Fruit fly (Drosophila melanogaster) whole organism, adult: ENCODE measurements around the gene CG32236.

Experiments
- CG11617 ChIP-seq: fragments of 200-800 bp; sonication (Bioruptor generic); optimal IDR thresholded peaks from 2 replicates; lab custom pipeline; 2017; ENCODE audit warnings: mild to moderate bottlenecking, missing biosample characterization, missing genetic modification reagents, missing genetic modification characterization
- CG12768 ChIP-seq: fragments of 200-800 bp; sonication (Bioruptor generic); optimal IDR thresholded peaks from 2 replicates; lab custom pipeline; 2017; ENCODE audit warnings: missing biosample characterization, missing genetic modification characterization, mild to moderate bottlenecking, moderate library complexity, missing genetic modification reagents
- CG14711 ChIP-seq: fragments of 200-800 bp; sonication (Bioruptor generic); optimal IDR thresholded peaks from 2 replicates; lab custom pipeline; 2018; ENCODE audit warnings: missing biosample characterization, mild to moderate bottlenecking, missing genetic modification characterization, moderate library complexity
- CG1620 ChIP-seq: fragments of 200-800 bp; sonication (Bioruptor generic); optimal IDR thresholded peaks from 2 replicates; lab custom pipeline; 2016; ENCODE audit warnings: missing biosample characterization, missing genetic modification characterization
- CG33017 ChIP-seq: fragments of 200-800 bp; sonication (Bioruptor generic); optimal IDR thresholded peaks from 2 replicates; lab custom pipeline; 2018; ENCODE audit warnings: missing biosample characterization, mild to moderate bottlenecking, missing genetic modification characterization, moderate library complexity
- CG5204 ChIP-seq: fragments of 200-800 bp; sonication (Bioruptor generic); optimal IDR thresholded peaks from 2 replicates; lab custom pipeline; 2016; ENCODE audit warnings: missing biosample characterization, missing genetic modification characterization
- CG7045 ChIP-seq: fragments of 200-800 bp; sonication (Bioruptor generic); optimal IDR thresholded peaks from 2 replicates; lab custom pipeline; 2017; ENCODE audit warnings: missing biosample characterization, mild to moderate bottlenecking, missing genetic modification characterization
- CG7101 ChIP-seq: fragments of 200-800 bp; sonication (Bioruptor generic); optimal IDR thresholded peaks from 2 replicates; lab custom pipeline; 2018; ENCODE audit warnings: missing biosample characterization, mild to moderate bottlenecking, missing genetic modification characterization, moderate library complexity
- Clk ChIP-seq: fragments of 200-800 bp; sonication (Bioruptor generic); optimal IDR thresholded peaks from 2 replicates; lab custom pipeline; 2017; ENCODE audit warnings: missing biosample characterization, missing genetic modification characterization
- Crg-1 ChIP-seq: fragments of 200-800 bp; sonication (Bioruptor generic); optimal IDR thresholded peaks from 2 replicates; lab custom pipeline; 2016; ENCODE audit warnings: missing biosample characterization, missing genetic modification characterization
- Hr96 ChIP-seq: fragments of 200-800 bp; sonication (Bioruptor generic); optimal IDR thresholded peaks from 2 replicates; lab custom pipeline; 2016; ENCODE audit warnings: missing biosample characterization, missing genetic modification characterization
- Mnt ChIP-seq: fragments of 200-800 bp; sonication (Bioruptor generic); optimal IDR thresholded peaks from 2 replicates; lab custom pipeline; 2016; ENCODE audit warnings: missing biosample characterization, mild to moderate bottlenecking, missing genetic modification characterization
- bab1 ChIP-seq: fragments of 200-800 bp; sonication (Bioruptor generic); optimal IDR thresholded peaks from 3 replicates; lab custom pipeline; 2019; ENCODE audit warnings: missing biosample characterization, mild to moderate bottlenecking, missing genetic modification characterization, moderate library complexity
- cic ChIP-seq: fragments of 200-800 bp; sonication (Bioruptor generic); optimal IDR thresholded peaks from 2 replicates; lab custom pipeline; 2017; ENCODE audit warnings: missing biosample characterization, mild to moderate bottlenecking, missing genetic modification characterization, moderate library complexity
- cnc ChIP-seq, 2 experiments: fragments of >200 bp; optimal IDR thresholded peaks; 2 replicates each; lab custom pipeline; 2017
- kay ChIP-seq: fragments of 200-800 bp; sonication (Bioruptor generic); peaks from one replicate; lab custom pipeline; 2016; ENCODE audit warnings: missing biosample characterization, missing genetic modification characterization, borderline replicate concordance
- ovo ChIP-seq: fragments of 200-800 bp; sonication (Bioruptor generic); optimal IDR thresholded peaks from 2 replicates; lab custom pipeline; 2016; ENCODE audit warnings: missing biosample characterization, missing genetic modification characterization
- pad ChIP-seq: fragments of 200-800 bp; sonication (Bioruptor generic); optimal IDR thresholded peaks from 3 replicates; lab custom pipeline; 2017; ENCODE audit warnings: missing biosample characterization, missing genetic modification characterization, mild to moderate bottlenecking, moderate library complexity, missing genetic modification reagents
- tj ChIP-seq: fragments of 200-800 bp; sonication (Bioruptor generic); optimal IDR thresholded peaks from 3 replicates; lab custom pipeline; 2017; ENCODE audit warnings: missing biosample characterization, mild to moderate bottlenecking, missing genetic modification characterization, moderate library complexity
- toe ChIP-seq: fragments of 200-800 bp; sonication (Bioruptor generic); optimal IDR thresholded peaks from 2 replicates; lab custom pipeline; 2016; ENCODE audit warnings: missing biosample characterization, missing genetic modification characterization

Gene CG32236

DNA sequence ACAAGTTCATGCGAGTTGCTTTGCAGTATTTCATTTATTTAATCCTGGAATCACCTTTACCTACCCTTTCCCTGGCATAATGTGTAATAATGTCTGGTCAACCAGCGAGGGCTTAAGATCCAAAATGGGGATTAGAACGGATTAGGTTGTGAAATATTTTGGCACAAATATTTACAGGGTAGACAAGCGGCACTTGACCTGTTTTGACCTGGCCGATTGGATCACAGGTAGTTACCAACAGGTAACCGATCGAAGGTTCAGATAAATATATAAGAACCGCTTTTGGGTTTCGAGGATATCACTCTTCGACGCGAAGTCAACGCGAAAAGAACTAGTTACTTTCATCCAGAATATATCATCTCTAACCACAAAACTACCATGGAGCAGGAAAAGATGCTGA, 30.1 kb upstream of the CG32236 start, which contains the start of gene CG13713:
Gene CG13713 (plus strand): TSS at position 301 of the 400 bp plus-strand sequence.
- TF ChIP-seq cic (GFP tag; lab: Kevin White, UChicago) (no peak), CG1620 (GFP tag; lab: Kevin White, UChicago) (no peak), CG14711 (tag; lab: Kevin White, UChicago) (no peak), kay (GFP tag; lab: Kevin White, UChicago) (no peak), tj (no peak), CG7045 (no peak), ovo (GFP tag; lab: Kevin White, UChicago) (no peak), pad (GFP tag; lab: Kevin White, UChicago) (no peak)

- TF ChIP-seq pad (GFP tag; lab: Kevin White, UChicago) (no peak), kay (GFP tag; lab: Kevin White, UChicago) (no peak), ovo (GFP tag; lab: Kevin White, UChicago) (no peak), Crg-1 (GFP tag; lab: Kevin White, UChicago) (no peak), cic (GFP tag; lab: Kevin White, UChicago) (no peak), CG14711 (tag; lab: Kevin White, UChicago) (no peak), CG5204 (no peak), CG33017 (no peak), CG1620 (GFP tag; lab: Kevin White, UChicago) (no peak), Clk (GFP tag; lab: Kevin White, UChicago) (no peak)
Measured at dm6 chr3L:4696380-4696779, 29.2 kb upstream of the CG32236 start.

DNA sequence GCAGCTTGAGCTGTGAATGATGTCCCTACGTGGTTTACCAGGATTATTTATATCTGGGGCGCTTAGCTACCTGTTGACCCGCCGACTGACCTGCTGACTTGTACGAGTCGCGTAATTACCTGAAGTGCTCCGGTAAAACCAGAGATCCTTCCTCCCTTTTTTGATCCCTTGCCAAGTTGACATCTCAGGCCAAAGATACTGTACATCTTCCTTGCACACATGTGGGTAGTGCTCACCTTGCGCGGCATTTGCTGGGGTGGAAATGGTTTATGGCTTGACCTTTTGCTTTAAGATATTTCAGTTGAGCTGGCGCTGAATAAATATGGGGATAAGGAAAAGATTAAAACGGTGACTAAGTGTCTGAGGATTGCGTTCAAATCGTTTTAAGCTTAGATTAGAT, 27.6 kb upstream of the CG32236 start, which contains the start of gene CG15876:
Gene CG15876 (minus strand): TSS at position 23 of the 400 bp plus-strand sequence.
- TF ChIP-seq CG7045 (no peak), ovo (GFP tag; lab: Kevin White, UChicago) (no peak), bab1 (GFP tag; lab: Kevin White, UChicago) (no peak), tj (no peak), CG7101 (no peak), kay (GFP tag; lab: Kevin White, UChicago) (no peak), CG11617 (no peak), CG14711 (tag; lab: Kevin White, UChicago) (no peak), CG12768 (GFP tag; lab: Kevin White, UChicago) (no peak), Crg-1 (GFP tag; lab: Kevin White, UChicago) (no peak), toe (GFP tag; lab: Kevin White, UChicago) (no peak), cnc (optimal IDR thresholded peaks at IDR 0.05; lab: Kevin White, UChicago) (no peak), Mnt (no peak), Hr96 (no peak)

DNA sequence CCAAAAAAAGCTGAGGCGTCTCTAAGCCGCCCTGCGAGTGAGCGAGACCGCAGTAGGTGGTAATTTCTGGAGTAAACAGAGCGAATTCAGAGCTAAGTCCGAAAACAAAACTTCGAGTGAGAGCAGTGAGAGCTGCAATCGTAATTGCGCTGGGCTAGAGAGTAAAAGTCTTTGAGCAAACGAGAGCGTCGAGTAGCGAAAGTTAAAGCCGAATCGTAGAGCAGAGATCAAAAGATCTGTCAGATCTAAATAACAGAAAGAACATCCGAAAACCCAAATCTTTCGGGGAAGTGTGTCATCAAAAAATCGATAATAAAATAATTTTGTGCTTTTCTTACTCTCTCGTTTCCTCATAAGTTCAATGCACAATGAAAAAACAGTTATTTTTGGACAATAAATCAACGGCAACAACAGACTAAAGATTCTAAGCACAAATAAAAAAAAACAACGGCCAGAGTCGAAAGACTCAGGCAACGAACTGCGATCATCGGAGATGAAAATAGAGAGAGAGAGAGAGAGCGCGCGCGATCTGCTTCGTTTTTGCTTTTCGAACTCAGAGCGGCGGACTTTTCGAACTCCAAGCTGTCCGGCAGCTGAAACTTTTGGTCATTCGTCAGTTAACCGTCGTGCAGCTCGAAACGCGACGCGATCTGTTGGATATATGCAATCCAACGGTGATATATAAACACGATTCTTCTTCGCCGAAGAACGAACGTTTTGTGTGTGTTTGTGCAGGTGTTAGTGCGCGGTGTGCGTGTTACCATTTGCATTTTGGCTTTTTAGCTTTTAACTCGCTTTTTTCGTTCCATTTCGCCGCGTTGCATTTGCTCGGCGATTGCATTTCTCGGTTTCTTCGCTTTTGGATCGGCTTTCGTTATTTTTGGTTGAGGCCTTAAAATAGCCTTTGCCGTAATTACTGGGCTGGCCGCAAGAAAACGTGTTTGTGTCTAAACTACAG, 25.3 kb upstream of the CG32236 start, which contains the start of gene RhoGEF64C:
Gene RhoGEF64C (plus strand): TSS at position 607 of the 958 bp plus-strand sequence.
- no peak for TF ChIP-seq kay (GFP tag; lab: Kevin White, UChicago)
- TF ChIP-seq CG7045, result no peak
- TF ChIP-seq CG14711 (tag; lab: Kevin White, UChicago), result no peak
- no peak for TF ChIP-seq CG1620 (GFP tag; lab: Kevin White, UChicago)
- TF ChIP-seq tj, result peak; percentile 55
- no peak for TF ChIP-seq Mnt
- peak; percentile 13 for TF ChIP-seq ovo (GFP tag; lab: Kevin White, UChicago)

- TF ChIP-seq cic (GFP tag; lab: Kevin White, UChicago) (no peak), Crg-1 (GFP tag; lab: Kevin White, UChicago) (no peak), cnc (optimal IDR thresholded peaks at IDR 0.05; lab: Kevin White, UChicago) (no peak), kay (GFP tag; lab: Kevin White, UChicago) (no peak), ovo (GFP tag; lab: Kevin White, UChicago) (no peak), CG7045 (no peak), CG14711 (tag; lab: Kevin White, UChicago) (no peak), toe (GFP tag; lab: Kevin White, UChicago) (no peak), CG1620 (GFP tag; lab: Kevin White, UChicago) (no peak), Hr96 (no peak), CG12768 (GFP tag; lab: Kevin White, UChicago) (no peak), CG7101 (no peak), CG5204 (no peak)
Measured at dm6 chr3L:4691775-4692174, 24.6 kb upstream of the CG32236 start.

DNA sequence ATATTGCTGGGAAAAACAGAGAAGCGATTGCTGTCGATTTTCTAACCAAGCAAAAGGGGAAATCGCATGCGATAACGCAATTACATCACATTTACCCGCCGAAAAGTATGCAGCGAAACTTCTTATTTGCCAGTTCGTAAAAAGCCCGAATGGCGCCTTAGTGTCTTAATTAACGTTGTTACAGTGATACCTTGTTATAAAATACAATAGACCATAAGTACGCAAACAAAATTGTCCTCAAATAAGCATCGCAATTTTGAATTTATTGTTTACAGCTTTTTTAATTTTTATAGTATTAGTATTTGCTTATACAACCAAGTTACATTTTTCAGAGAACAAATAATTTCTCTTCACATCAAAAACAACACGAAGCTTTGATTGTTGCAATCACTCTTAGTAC, 23.5 kb upstream of the CG32236 start:
- TF ChIP-seq CG7045 (no peak), kay (GFP tag; lab: Kevin White, UChicago) (peak; percentile 68)

DNA sequence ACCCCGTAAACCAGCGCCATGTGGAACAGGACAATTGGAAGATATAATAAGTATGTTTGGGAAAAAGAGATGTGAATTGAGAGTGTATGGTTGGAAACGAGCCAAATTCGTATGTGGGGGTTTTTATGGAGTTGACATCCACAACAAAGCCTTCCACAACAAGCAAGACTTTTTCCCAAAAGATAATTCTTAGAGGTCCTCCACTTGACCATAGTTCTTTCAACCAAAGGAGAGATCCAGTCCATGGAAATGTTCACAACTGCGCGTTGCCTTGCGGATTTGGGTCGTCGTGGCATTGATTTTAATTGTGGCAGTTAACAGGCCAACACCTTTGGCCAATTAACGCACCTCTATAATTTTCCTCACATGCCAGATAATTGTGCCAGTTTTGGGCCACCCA, 22.8 kb upstream of the CG32236 start, which contains the start of gene CG18418:
Gene CG18418 (minus strand): TSS at position 101 of the 400 bp plus-strand sequence.
- TF ChIP-seq CG7045, result no peak
- TF ChIP-seq Hr96, result no peak
- no peak for TF ChIP-seq toe (GFP tag; lab: Kevin White, UChicago)
- no peak for TF ChIP-seq Mnt
- no peak for TF ChIP-seq Clk (GFP tag; lab: Kevin White, UChicago)
- TF ChIP-seq tj, result no peak
- TF ChIP-seq pad (GFP tag; lab: Kevin White, UChicago), result no peak
- no peak for TF ChIP-seq cic (GFP tag; lab: Kevin White, UChicago)
- no peak for TF ChIP-seq CG7101
- TF ChIP-seq CG12768 (GFP tag; lab: Kevin White, UChicago), result no peak
- TF ChIP-seq cnc (optimal IDR thresholded peaks at IDR 0.05; lab: Kevin White, UChicago), result no peak
- no peak for TF ChIP-seq CG33017
- TF ChIP-seq bab1 (GFP tag; lab: Kevin White, UChicago), result no peak
- no peak for TF ChIP-seq CG11617
- no peak for TF ChIP-seq CG5204
- no peak for TF ChIP-seq CG1620 (GFP tag; lab: Kevin White, UChicago)
